Worm (Caenorhabditis elegans) whole organism, midembryonic: ENCODE results near the gene ceph-41.

ENCODE experiments used
- T22C8.4 ChIP-seq: fragments of 200-800 bp; sonication (Bioruptor generic); IDR thresholded peaks from 2 replicates; pipeline ENCODE4 v1.3.6; 2022; ENCODE audit warnings: missing genetic modification characterization, missing compliant biosample characterization
- cog-1 ChIP-seq: sonication (generic microtip); optimal IDR thresholded peaks from 2 replicates; lab custom pipeline; 2016; ENCODE audit warnings: missing genetic modification characterization, missing compliant biosample characterization
- flt-1 ChIP-seq: fragments of 200-800 bp; sonication (Bioruptor generic); IDR thresholded peaks from 2 replicates; pipeline ENCODE4 v1.3.6; 2022; ENCODE audit warnings: missing genetic modification characterization, missing compliant biosample characterization
- klf-2 ChIP-seq: fragments of 200-800 bp; sonication (Bioruptor generic); conservative IDR thresholded peaks from 2 replicates; pipeline ENCODE4 v1.3.6; 2022; ENCODE audit warnings: missing genetic modification reagents, missing genetic modification characterization, missing compliant biosample characterization
- med-1 ChIP-seq: sonication (generic microtip); optimal IDR thresholded peaks from 2 replicates; lab custom pipeline; 2017; ENCODE audit warnings: missing genetic modification characterization, mild to moderate bottlenecking, missing compliant biosample characterization, antibody characterized with exemption, missing genetic modification reagents; ENCODE audit not compliant: insufficient read depth
- ref-1 ChIP-seq: fragments of 200-800 bp; sonication (Bioruptor generic); conservative IDR thresholded peaks from 2 replicates; pipeline ENCODE4 v1.3.6; 2022; ENCODE audit warnings: missing genetic modification reagents, missing genetic modification characterization, missing compliant biosample characterization
- tab-1 ChIP-seq: fragments of 200-800 bp; sonication (Bioruptor generic); IDR thresholded peaks from 2 replicates; pipeline ENCODE4 v1.3.6; 2022; ENCODE audit warnings: missing genetic modification characterization, missing compliant biosample characterization
- ztf-23 ChIP-seq: fragments of 200-800 bp; sonication (Bioruptor generic); IDR thresholded peaks from 2 replicates; pipeline ENCODE4 v1.3.6; 2022; ENCODE audit warnings: missing genetic modification reagents, missing genetic modification characterization, missing compliant biosample characterization
- ztf-29 ChIP-seq: fragments of 200-800 bp; sonication (Bioruptor generic); IDR thresholded peaks from 2 replicates; pipeline ENCODE4 v1.3.6; 2022; ENCODE audit warnings: missing genetic modification reagents, missing genetic modification characterization, missing compliant biosample characterization

DNA sequence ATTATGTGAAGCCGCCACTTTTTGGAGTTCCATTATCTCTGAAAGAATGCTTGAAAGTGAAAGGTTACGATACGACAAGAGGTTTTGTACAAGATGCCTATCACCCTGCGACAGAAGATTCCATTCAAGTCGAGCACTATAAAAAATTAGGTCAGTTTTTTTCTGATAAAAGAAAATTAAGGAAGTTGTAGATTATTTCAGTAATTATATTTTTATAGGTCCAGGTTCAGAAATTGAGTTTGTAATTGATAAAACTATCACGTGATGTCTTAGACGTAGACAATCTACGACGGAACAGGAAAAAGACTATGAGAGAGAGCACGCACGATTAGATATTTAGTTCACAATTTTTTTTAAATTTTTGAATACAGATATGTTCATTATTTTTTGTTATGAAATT is 33.0 kb downstream of the ceph-41 start:
- TF ChIP-seq flt-1 (no peak), ztf-23 (GFP tag; lab: Robert Waterston, UW) (no peak), ref-1 (no peak), cog-1 (tag; lab: Kevin White, UChicago) (no peak), tab-1 (no peak), T22C8.4 (GFP tag; lab: Robert Waterston, UW) (no peak), med-1 (GFP tag; lab: Kevin White, UChicago) (no peak), ztf-29 (no peak), klf-2 (GFP tag; lab: Robert Waterston, UW) (no peak)
